Worm (Caenorhabditis elegans) whole organism, mixed stage, embryonic: Measurements from ENCODE around the gene ZK105.12.

ENCODE experiments used
- M03D4.4 ChIP-seq: sonication (generic microtip); optimal IDR thresholded peaks from 2 replicates; lab custom pipeline; 2017; ENCODE audit warnings: mild to moderate bottlenecking, missing genetic modification characterization, missing compliant biosample characterization
- bed-3 ChIP-seq: fragments of 200-800 bp; sonication (Bioruptor generic); optimal IDR thresholded peaks from 3 replicates; lab custom pipeline; 2018; ENCODE audit warnings: mild to moderate bottlenecking, missing genetic modification characterization, moderate library complexity, missing compliant biosample characterization
- blmp-1 ChIP-seq: fragments of 150-350 bp; optimal IDR thresholded peaks from 2 replicates; lab custom pipeline; 2014; ENCODE audit warnings: missing biosample characterization, missing genetic modification characterization
- ceh-39 ChIP-seq: fragments of 150-350 bp; optimal IDR thresholded peaks from 2 replicates; lab custom pipeline; 2014; ENCODE audit warnings: missing biosample characterization, missing genetic modification characterization
- ceh-43 ChIP-seq: fragments of 200-800 bp; sonication (Bioruptor generic); optimal IDR thresholded peaks from 2 replicates; lab custom pipeline; 2018; ENCODE audit warnings: mild to moderate bottlenecking, missing genetic modification characterization, moderate library complexity, missing compliant biosample characterization
- ceh-83 ChIP-seq: fragments of 200-800 bp; sonication (Bioruptor generic); optimal IDR thresholded peaks from 2 replicates; lab custom pipeline; 2018; ENCODE audit warnings: mild to moderate bottlenecking, missing genetic modification characterization, missing compliant biosample characterization
- ces-1 ChIP-seq: fragments of 150-350 bp; optimal IDR thresholded peaks from 2 replicates; lab custom pipeline; 2014; ENCODE audit warnings: missing biosample characterization, missing genetic modification reagents, missing genetic modification characterization
- cnd-1 ChIP-seq: fragments of 200-800 bp; sonication (Bioruptor generic); optimal IDR thresholded peaks from 2 replicates; lab custom pipeline; 2018; ENCODE audit warnings: mild to moderate bottlenecking, missing genetic modification characterization, missing compliant biosample characterization
- drap-1 ChIP-seq: fragments of 200-800 bp; sonication (Bioruptor generic); optimal IDR thresholded peaks from 3 replicates; lab custom pipeline; 2018; ENCODE audit warnings: mild to moderate bottlenecking, missing genetic modification characterization, missing compliant biosample characterization
- elt-1 ChIP-seq: sonication (generic microtip); optimal IDR thresholded peaks from 2 replicates; lab custom pipeline; 2017; ENCODE audit warnings: missing genetic modification characterization, mild to moderate bottlenecking, missing compliant biosample characterization, antibody characterized with exemption, moderate library complexity, borderline replicate concordance; ENCODE audit not compliant: insufficient read depth
- elt-3 ChIP-seq: fragments of 150-350 bp; optimal IDR thresholded peaks from 2 replicates; lab custom pipeline; 2014; ENCODE audit warnings: missing biosample characterization, missing genetic modification characterization
- flh-1 ChIP-seq: fragments of 200-800 bp; sonication (Bioruptor generic); optimal IDR thresholded peaks from 2 replicates; lab custom pipeline; 2018; ENCODE audit warnings: mild to moderate bottlenecking, missing genetic modification characterization, moderate library complexity, missing compliant biosample characterization
- ham-2 ChIP-seq: fragments of 200-800 bp; sonication (Bioruptor generic); optimal IDR thresholded peaks from 2 replicates; lab custom pipeline; 2018; ENCODE audit warnings: mild to moderate bottlenecking, missing genetic modification characterization, missing compliant biosample characterization
- hlh-1 ChIP-seq: fragments of 150-350 bp; optimal IDR thresholded peaks from 2 replicates; lab custom pipeline; 2014; ENCODE audit warnings: missing biosample characterization, missing genetic modification reagents, missing genetic modification characterization
- lin-13 ChIP-seq: fragments of 150-350 bp; optimal IDR thresholded peaks from 2 replicates; lab custom pipeline; 2014; ENCODE audit warnings: missing biosample characterization, missing genetic modification characterization
- lin-32 ChIP-seq: fragments of 200-800 bp; sonication (Bioruptor generic); optimal IDR thresholded peaks from 2 replicates; lab custom pipeline; 2018; ENCODE audit warnings: mild to moderate bottlenecking, missing genetic modification characterization, missing compliant biosample characterization
- lsy-2 ChIP-seq: fragments of 150-350 bp; optimal IDR thresholded peaks from 2 replicates; lab custom pipeline; 2014; ENCODE audit warnings: missing biosample characterization, missing genetic modification characterization
- mab-5 ChIP-seq: fragments of 150-350 bp; optimal IDR thresholded peaks from 2 replicates; lab custom pipeline; 2014; ENCODE audit warnings: missing biosample characterization, missing genetic modification characterization
- mep-1 ChIP-seq: fragments of 150-350 bp; optimal IDR thresholded peaks from 2 replicates; lab custom pipeline; 2017; ENCODE audit warnings: missing biosample characterization, missing genetic modification reagents, missing genetic modification characterization, inconsistent platforms
- mls-2 ChIP-seq: sonication (generic microtip); optimal IDR thresholded peaks from 2 replicates; lab custom pipeline; 2016; ENCODE audit warnings: mild to moderate bottlenecking, missing genetic modification characterization, moderate library complexity, missing compliant biosample characterization
- nhr-2 ChIP-seq: fragments of 150-350 bp; optimal IDR thresholded peaks from 2 replicates; lab custom pipeline; 2014; ENCODE audit warnings: missing biosample characterization, missing genetic modification characterization
- nhr-237 ChIP-seq: fragments of 150-350 bp; optimal IDR thresholded peaks from 2 replicates; lab custom pipeline; 2014; ENCODE audit warnings: missing biosample characterization, missing genetic modification characterization
- nhr-28 ChIP-seq: fragments of 150-350 bp; optimal IDR thresholded peaks from 2 replicates; lab custom pipeline; 2014; ENCODE audit warnings: missing biosample characterization, missing genetic modification characterization
- nhr-76 ChIP-seq: sonication (generic microtip); optimal IDR thresholded peaks from 2 replicates; lab custom pipeline; 2017; ENCODE audit warnings: missing biosample characterization, missing genetic modification characterization
- pha-4 ChIP-seq: fragments of 150-350 bp; optimal IDR thresholded peaks from 2 replicates; lab custom pipeline; 2018; ENCODE audit warnings: missing biosample characterization, missing genetic modification reagents, missing genetic modification characterization
- sem-2 ChIP-seq: fragments of 200-800 bp; sonication (Bioruptor generic); optimal IDR thresholded peaks from 2 replicates; lab custom pipeline; 2018; ENCODE audit warnings: mild to moderate bottlenecking, missing genetic modification characterization, missing compliant biosample characterization
- snpc-4 ChIP-seq: fragments of 150-350 bp; optimal IDR thresholded peaks from 2 replicates; lab custom pipeline; 2014; ENCODE audit warnings: missing biosample characterization, missing genetic modification characterization
- tbx-8 ChIP-seq: fragments of 200-800 bp; sonication (Bioruptor generic); optimal IDR thresholded peaks from 2 replicates; lab custom pipeline; 2018; ENCODE audit warnings: mild to moderate bottlenecking, missing genetic modification characterization, moderate library complexity, missing compliant biosample characterization
- unc-39 ChIP-seq: fragments of 150-350 bp; optimal IDR thresholded peaks from 2 replicates; lab custom pipeline; 2014; ENCODE audit warnings: missing biosample characterization, missing genetic modification characterization
- unc-62 ChIP-seq: fragments of 150-350 bp; optimal IDR thresholded peaks from 2 replicates; lab custom pipeline; 2014; ENCODE audit warnings: missing biosample characterization, missing genetic modification reagents, missing genetic modification characterization
- ztf-11 ChIP-seq: fragments of 150-350 bp; optimal IDR thresholded peaks from 2 replicates; lab custom pipeline; 2014; ENCODE audit warnings: missing biosample characterization, missing genetic modification characterization

Gene ZK105.12

ce11 chrV:7689888-7690287, 26.0 kb downstream of the ZK105.12 start, which contains the start of gene C12D5.9:
C12D5.9 (minus strand) TSS chrV:7689988.
- TF ChIP-seq blmp-1 (tag; lab: Kevin White, UChicago), result no peak
- no peak for TF ChIP-seq snpc-4 (tag; lab: Kevin White, UChicago)
- TF ChIP-seq nhr-76, result no peak
- TF ChIP-seq lsy-2 (tag; lab: Kevin White, UChicago), result no peak
- no peak for TF ChIP-seq ceh-39 (tag; lab: Kevin White, UChicago)
- no peak for TF ChIP-seq ceh-43 (GFP tag; lab: Kevin White, UChicago)
- no peak for TF ChIP-seq hlh-1 (tag; lab: Kevin White, UChicago)
- TF ChIP-seq unc-39 (tag; lab: Kevin White, UChicago), result no peak
- no peak for TF ChIP-seq ham-2
- TF ChIP-seq elt-3 (tag; lab: Kevin White, UChicago), result no peak
- TF ChIP-seq tbx-8 (GFP tag; lab: Kevin White, UChicago), result no peak
- no peak for TF ChIP-seq cnd-1
- TF ChIP-seq mab-5 (tag; lab: Kevin White, UChicago), result no peak
- TF ChIP-seq ceh-83 (GFP tag; lab: Kevin White, UChicago), result no peak
- no peak for TF ChIP-seq lin-32 (GFP tag; lab: Kevin White, UChicago)
- no peak for TF ChIP-seq nhr-237
- no peak for TF ChIP-seq mep-1 (tag; lab: Kevin White, UChicago)
- no peak for TF ChIP-seq M03D4.4 (tag; lab: Kevin White, UChicago)
- TF ChIP-seq bed-3 (GFP tag; lab: Kevin White, UChicago), result no peak
- TF ChIP-seq flh-1 (GFP tag; lab: Kevin White, UChicago), result no peak

DNA sequence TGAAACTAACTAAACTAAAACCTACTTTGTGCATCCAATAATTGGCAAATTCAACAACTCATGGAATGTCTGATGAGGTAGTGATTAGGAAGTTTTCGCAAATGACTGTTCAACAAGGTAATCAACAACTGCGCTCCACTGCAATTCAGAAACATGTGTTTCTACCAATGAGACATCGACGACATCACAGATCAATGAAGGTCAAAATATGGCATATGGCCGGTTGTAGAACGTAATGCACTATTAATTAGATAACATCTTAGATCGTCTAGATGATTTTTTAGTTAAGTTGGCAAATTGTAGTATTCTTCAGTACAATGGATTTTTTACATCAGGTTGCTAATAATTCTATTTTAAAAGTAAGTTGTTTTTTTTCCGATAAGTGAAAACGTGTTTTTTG, 29.7 kb downstream of the ZK105.12 start, which contains the start of the genes nhr-94 and nhr-152:
nhr-94 (minus strand) TSS at position 147 of the 400 bp plus-strand sequence.
nhr-152 (plus strand) TSS at position 162 of the 400 bp plus-strand sequence.
- TF ChIP-seq elt-1 (tag; lab: Kevin White, UChicago) (peak; percentile 49), ceh-83 (GFP tag; lab: Kevin White, UChicago) (no peak), snpc-4 (tag; lab: Kevin White, UChicago) (no peak), nhr-2 (peak; percentile 81), tbx-8 (GFP tag; lab: Kevin White, UChicago) (no peak), mab-5 (tag; lab: Kevin White, UChicago) (no peak)

ce11 chrV:7683907-7684655, 31.9 kb downstream of the ZK105.12 start, which contains the start of gene sre-11:
sre-11 (minus strand) TSS chrV:7683957.
- TF ChIP-seq cnd-1, result no peak

DNA sequence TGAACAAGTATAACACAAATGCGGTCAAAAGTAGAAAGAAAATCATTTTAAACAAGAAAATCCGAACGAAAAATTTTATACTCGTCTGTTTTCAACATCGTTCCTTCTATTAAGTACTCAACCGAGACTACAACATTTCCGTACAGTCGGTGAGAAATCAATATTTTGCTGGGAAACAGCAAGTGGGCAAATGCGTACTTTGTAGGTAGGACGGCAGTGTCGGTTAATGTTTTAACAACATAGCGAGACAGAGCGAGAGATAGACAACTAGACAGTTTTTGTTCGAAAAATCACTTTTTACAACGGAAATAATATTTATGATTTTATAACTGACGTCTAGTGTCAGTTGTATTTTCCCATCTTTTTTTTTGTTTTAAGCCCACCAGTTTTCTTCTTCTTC, 34.5 kb downstream of the ZK105.12 start, which contains the start of gene cyp-33A1:
cyp-33A1 (minus strand) TSS at position 72 of the 400 bp plus-strand sequence.
- no peak for TF ChIP-seq nhr-76
- TF ChIP-seq flh-1 (GFP tag; lab: Kevin White, UChicago), result no peak
- TF ChIP-seq ces-1 (GFP tag; lab: Kevin White, UChicago), result no peak
- TF ChIP-seq ham-2, result no peak
- TF ChIP-seq unc-62 (GFP tag; lab: Kevin White, UChicago), result no peak
- no peak for TF ChIP-seq drap-1 (GFP tag; lab: Kevin White, UChicago)
- TF ChIP-seq mep-1 (tag; lab: Kevin White, UChicago), result no peak
- TF ChIP-seq bed-3 (GFP tag; lab: Kevin White, UChicago), result no peak
- TF ChIP-seq snpc-4 (tag; lab: Kevin White, UChicago), result no peak
- TF ChIP-seq pha-4 (tag; lab: Kevin White, UChicago), result no peak
- no peak for TF ChIP-seq sem-2
- TF ChIP-seq ztf-11 (tag; lab: Kevin White, UChicago), result no peak
- no peak for TF ChIP-seq nhr-2
- no peak for TF ChIP-seq lin-13
- no peak for TF ChIP-seq unc-39 (tag; lab: Kevin White, UChicago)
- no peak for TF ChIP-seq ceh-43 (GFP tag; lab: Kevin White, UChicago)
- TF ChIP-seq nhr-28 (tag; lab: Kevin White, UChicago), result no peak

ce11 chrV:7675904-7676303, 40.0 kb downstream of the ZK105.12 start, which contains the start of gene C12D5.3:
C12D5.3 (plus strand) TSS chrV:7676204.
- TF ChIP-seq hlh-1 (tag; lab: Kevin White, UChicago), result no peak
- no peak for TF ChIP-seq mls-2
- no peak for TF ChIP-seq ceh-39 (tag; lab: Kevin White, UChicago)
- no peak for TF ChIP-seq M03D4.4 (tag; lab: Kevin White, UChicago)
- TF ChIP-seq ham-2, result no peak
- TF ChIP-seq blmp-1 (tag; lab: Kevin White, UChicago), result no peak
- no peak for TF ChIP-seq lsy-2 (tag; lab: Kevin White, UChicago)
- TF ChIP-seq nhr-28 (tag; lab: Kevin White, UChicago), result no peak
- no peak for TF ChIP-seq lin-13
- TF ChIP-seq ztf-11 (tag; lab: Kevin White, UChicago), result no peak
- no peak for TF ChIP-seq mep-1 (tag; lab: Kevin White, UChicago)
- no peak for TF ChIP-seq flh-1 (GFP tag; lab: Kevin White, UChicago)
